Fruit fly (Drosophila melanogaster) whole organism, pupa: ENCODE results near the gene CG15423.

ENCODE experiments used
- CG10348 ChIP-seq: fragments of 200-800 bp; sonication (Bioruptor generic); IDR thresholded peaks from 2 replicates; pipeline ENCODE4 v1.3.6; 2022; ENCODE audit warnings: missing biosample characterization, missing genetic modification characterization
- CG17806 ChIP-seq: fragments of 200-800 bp; sonication (Bioruptor generic); optimal IDR thresholded peaks from 2 replicates; lab custom pipeline; 2018; ENCODE audit warnings: missing biosample characterization, mild to moderate bottlenecking, missing genetic modification characterization, moderate library complexity
- CG8301 ChIP-seq: fragments of 200-800 bp; sonication (Bioruptor generic); optimal IDR thresholded peaks from 2 replicates; lab custom pipeline; 2018; ENCODE audit warnings: missing biosample characterization, mild to moderate bottlenecking, missing genetic modification characterization
- CG9948 ChIP-seq: fragments of 200-800 bp; sonication (Bioruptor generic); optimal IDR thresholded peaks from 2 replicates; lab custom pipeline; 2018; ENCODE audit warnings: missing biosample characterization, mild to moderate bottlenecking, missing genetic modification characterization, moderate library complexity
- EcR ChIP-seq: fragments of 200-800 bp; sonication (Bioruptor generic); optimal IDR thresholded peaks from 3 replicates; lab custom pipeline; 2019; ENCODE audit warnings: missing biosample characterization, missing genetic modification characterization, mild to moderate bottlenecking, moderate library complexity, missing genetic modification reagents
- Snoo ChIP-seq: fragments of 200-800 bp; sonication (Bioruptor generic); optimal IDR thresholded peaks from 3 replicates; lab custom pipeline; 2017; ENCODE audit warnings: missing biosample characterization, mild to moderate bottlenecking, missing genetic modification characterization, inconsistent platforms
- gl ChIP-seq: fragments of 200-800 bp; sonication (Bioruptor generic); optimal IDR thresholded peaks from 2 replicates; lab custom pipeline; 2018; ENCODE audit warnings: missing biosample characterization, mild to moderate bottlenecking, missing genetic modification characterization
- rn ChIP-seq: fragments of 200-800 bp; sonication (Bioruptor generic); IDR thresholded peaks from 2 replicates; pipeline ENCODE4 v1.3.6; 2022; ENCODE audit warnings: missing biosample characterization, missing genetic modification characterization

- TF ChIP-seq Snoo (tag; lab: Kevin White, UChicago) (no peak), CG17806 (tag; lab: Kevin White, UChicago) (no peak), EcR (GFP tag; lab: Kevin White, UChicago) (no peak), rn (GFP tag; lab: Robert Waterston, UW) (no peak), gl (tag; lab: Kevin White, UChicago) (no peak), CG9948 (tag; lab: Kevin White, UChicago) (no peak), CG8301 (no peak), CG10348 (GFP tag; lab: Robert Waterston, UW) (no peak)
These were observed 32.3 kb downstream of the CG15423 start for dm6 chr2L:4038073-4038699.
